Worm (Caenorhabditis elegans) whole organism, L2 larva: ENCODE data around the gene ZK742.7.

Source experiments
- Y55F3AM.14 ChIP-seq: fragments of 200-800 bp; sonication (Bioruptor generic); optimal IDR thresholded peaks from 2 replicates; lab custom pipeline; 2018; ENCODE audit warnings: mild to moderate bottlenecking, missing genetic modification characterization, missing compliant biosample characterization
- elt-1 ChIP-seq: fragments of 150-350 bp; optimal IDR thresholded peaks from 2 replicates; lab custom pipeline; 2014; ENCODE audit warnings: missing biosample characterization, missing genetic modification characterization
- fos-1 ChIP-seq: fragments of 150-350 bp; optimal IDR thresholded peaks from 2 replicates; lab custom pipeline; 2014; ENCODE audit warnings: missing biosample characterization, missing genetic modification characterization
- lin-13 ChIP-seq: fragments of 150-350 bp; optimal IDR thresholded peaks from 2 replicates; lab custom pipeline; 2014; ENCODE audit warnings: missing biosample characterization, missing genetic modification reagents, missing genetic modification characterization
- lsy-2 ChIP-seq, 2 experiments: fragments of 150-350 bp in 1 of 2; sonication (generic microtip) in 1 of 2; optimal IDR thresholded peaks; 2 replicates each; lab custom pipeline; 2014 to 2017; ENCODE audit warnings: missing biosample characterization in 2 of 2, missing genetic modification characterization in 2 of 2
- snpc-4 ChIP-seq: fragments of 150-350 bp; optimal IDR thresholded peaks from 2 replicates; lab custom pipeline; 2014; ENCODE audit warnings: missing biosample characterization, missing genetic modification characterization
- unc-55 ChIP-seq: fragments of 150-350 bp; sonication (generic microtip); optimal IDR thresholded peaks from 3 replicates; lab custom pipeline; 2014; ENCODE audit warnings: missing biosample characterization, missing genetic modification reagents, missing genetic modification characterization

- TF ChIP-seq unc-55 (GFP tag; lab: Kevin White, UChicago), result no peak
- TF ChIP-seq elt-1 (tag; lab: Kevin White, UChicago), result no peak
- TF ChIP-seq snpc-4, result no peak
- TF ChIP-seq Y55F3AM.14, result no peak
- no peak for TF ChIP-seq fos-1
- TF ChIP-seq lin-13 (GFP tag; lab: Kevin White, UChicago), result no peak
- TF ChIP-seq lsy-2 (tag; optimal IDR thresholded peaks at IDR 0.05; lab: Kevin White, UChicago), result no peak
Observed at ce11 chrV:7770961-7771360, 27.2 kb upstream of the ZK742.7 start, which contains the start of gene frpr-3.
